ENCODE assay signal across 3 worm cellular contexts in the genomic region with DNA sequence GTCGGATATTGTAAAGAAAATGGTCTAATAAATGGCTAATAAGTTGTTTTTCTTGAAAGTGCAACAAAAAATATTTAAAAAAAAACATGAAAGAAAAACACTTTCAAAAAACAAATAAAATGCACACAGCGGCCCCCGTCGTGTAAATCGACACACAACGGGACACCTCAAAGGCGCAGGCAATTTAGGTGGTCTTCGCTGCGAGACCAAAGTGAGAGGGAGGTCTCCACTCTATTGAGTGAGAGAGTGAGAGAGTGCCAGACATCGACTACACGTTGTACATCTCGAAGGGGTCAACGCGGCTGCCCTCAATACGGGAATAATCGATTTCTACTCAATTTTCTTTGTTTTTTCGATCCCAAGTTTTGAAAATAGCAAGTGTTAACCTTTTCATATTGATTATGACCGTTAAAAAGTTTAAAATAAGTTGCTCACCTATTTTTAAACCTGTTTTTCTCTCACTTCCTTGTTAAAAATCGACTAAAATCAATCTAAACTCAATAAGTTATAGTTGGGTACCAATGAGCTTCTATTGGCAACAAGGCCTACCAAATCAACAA.
TF ChIP-seq lines count a peak whose summit lies in the region.

A gene (plus strand): TSS at position 510 of the 560 bp plus-strand sequence.

TF ChIP-seq in whole organism, L2 larva, 48 proteins besides CTCF, POLR2A, EP300 and RAD21 (continued from another document):
- peak; percentile 81 for TF ChIP-seq nhr-129 (tag; optimal IDR thresholded peaks at IDR 0.05; lab: Kevin White, UChicago)
- no peak for TF ChIP-seq elt-3 (tag; optimal IDR thresholded peaks at IDR 0.05; lab: Kevin White, UChicago)
- peak; percentile 66 for TF ChIP-seq C34F6.9 (tag; optimal IDR thresholded peaks at IDR 0.05; lab: Kevin White, UChicago)
- no peak for TF ChIP-seq nhr-77 (tag; optimal IDR thresholded peaks at IDR 0.05; lab: Kevin White, UChicago)
- peak; percentile 3 for TF ChIP-seq gmeb-1 (tag; optimal IDR thresholded peaks at IDR 0.05; lab: Kevin White, UChicago)
- peak; percentile 27 for TF ChIP-seq nhr-21 (tag; optimal IDR thresholded peaks at IDR 0.05; lab: Kevin White, UChicago)
- peak; percentile 84 for TF ChIP-seq crh-2 (tag; optimal IDR thresholded peaks at IDR 0.05; lab: Kevin White, UChicago)
- TF ChIP-seq ztf-4 (tag; optimal IDR thresholded peaks at IDR 0.05; lab: Kevin White, UChicago), result no peak
- no peak for TF ChIP-seq nhr-6 (tag; optimal IDR thresholded peaks at IDR 0.05; lab: Kevin White, UChicago)
- no peak for TF ChIP-seq ama-1 (optimal IDR thresholded peaks at IDR 0.05; lab: Kevin White, UChicago)
- TF ChIP-seq nhr-11 (tag; optimal IDR thresholded peaks at IDR 0.05; lab: Kevin White, UChicago), result no peak
- TF ChIP-seq sem-4 (tag; optimal IDR thresholded peaks at IDR 0.05; lab: Kevin White, UChicago), result peak; percentile 58
- TF ChIP-seq lin-39 (tag; optimal IDR thresholded peaks at IDR 0.05; lab: Kevin White, UChicago), result no peak
- no peak for TF ChIP-seq ceh-82 (tag; optimal IDR thresholded peaks at IDR 0.05; lab: Kevin White, UChicago)
- TF ChIP-seq nhr-12 (tag; optimal IDR thresholded peaks at IDR 0.05; lab: Kevin White, UChicago), result no peak
- peak; percentile 31 for TF ChIP-seq snpc-4 (tag; optimal IDR thresholded peaks at IDR 0.05; lab: Kevin White, UChicago)
- no peak for TF ChIP-seq mbf-1 (tag; optimal IDR thresholded peaks at IDR 0.05; lab: Kevin White, UChicago)
- no peak for TF ChIP-seq egl-27 (tag; optimal IDR thresholded peaks at IDR 0.05; lab: Kevin White, UChicago)
- no peak for TF ChIP-seq ztf-11 (tag; optimal IDR thresholded peaks at IDR 0.05; lab: Kevin White, UChicago)
- peak; percentile 33 for TF ChIP-seq sma-3 (GFP tag; optimal IDR thresholded peaks at IDR 0.05; lab: Kevin White, UChicago)
- no peak for TF ChIP-seq nhr-10 (tag; optimal IDR thresholded peaks at IDR 0.05; lab: Kevin White, UChicago)
- no peak for TF ChIP-seq nhr-25 (tag; optimal IDR thresholded peaks at IDR 0.05; lab: Kevin White, UChicago)
- no peak for TF ChIP-seq dmd-4 (tag; optimal IDR thresholded peaks at IDR 0.05; lab: Kevin White, UChicago)
- peak; percentile 32 for TF ChIP-seq mab-5 (tag; optimal IDR thresholded peaks at IDR 0.05; lab: Kevin White, UChicago)
- no peak for TF ChIP-seq elt-1 (tag; optimal IDR thresholded peaks at IDR 0.05; lab: Kevin White, UChicago)
- no peak for TF ChIP-seq mdl-1 (tag; optimal IDR thresholded peaks at IDR 0.05; lab: Kevin White, UChicago)
- no peak for TF ChIP-seq unc-39 (tag; optimal IDR thresholded peaks at IDR 0.05; lab: Kevin White, UChicago)

TF ChIP-seq in whole organism, L4 larva, 104 proteins besides CTCF, POLR2A, EP300 and RAD21 (continued from another document):
- TF ChIP-seq snpc-4 (tag; optimal IDR thresholded peaks at IDR 0.05; lab: Kevin White, UChicago), result no peak
- TF ChIP-seq ama-1 (optimal IDR thresholded peaks at IDR 0.05; lab: Kevin White, UChicago), result no peak
- TF ChIP-seq hmg-1.1 (GFP tag; IDR thresholded peaks at IDR 0.05; lab: Robert Waterston, UW), result peak; percentile 79
- peak; percentile 79 for TF ChIP-seq mxl-3 (GFP tag; optimal IDR thresholded peaks at IDR 0.05; lab: Kevin White, UChicago)
- peak; percentile 23 for TF ChIP-seq fkh-10 (GFP tag; optimal IDR thresholded peaks at IDR 0.05; lab: Kevin White, UChicago)
- TF ChIP-seq nhr-41 (GFP tag; IDR thresholded peaks at IDR 0.05; lab: Robert Waterston, UW), result no peak
- TF ChIP-seq ZK337.2 (GFP tag; IDR thresholded peaks at IDR 0.05; lab: Robert Waterston, UW), result no peak
- TF ChIP-seq lin-13 (GFP tag; optimal IDR thresholded peaks at IDR 0.05; lab: Kevin White, UChicago), result peak; percentile 77
- peak; percentile 58 for TF ChIP-seq hlh-30 (tag; optimal IDR thresholded peaks at IDR 0.05; lab: Kevin White, UChicago; ENCODE audit: insufficient read depth)
- no peak for TF ChIP-seq F10B5.3 (tag; optimal IDR thresholded peaks at IDR 0.05; lab: Kevin White, UChicago)
- peak; percentile 62 for TF ChIP-seq dve-1 (tag; optimal IDR thresholded peaks at IDR 0.05; lab: Kevin White, UChicago; ENCODE audit: insufficient read depth)
- TF ChIP-seq nhr-6 (tag; optimal IDR thresholded peaks at IDR 0.05; lab: Kevin White, UChicago), result peak; percentile 92
- TF ChIP-seq zip-2 (tag; optimal IDR thresholded peaks at IDR 0.05; lab: Kevin White, UChicago), result no peak
- TF ChIP-seq ztf-11 (tag; optimal IDR thresholded peaks at IDR 0.05; lab: Kevin White, UChicago), result no peak
- peak in 1 of 2 experiments; percentile 59 for TF ChIP-seq mdl-1 (tag; optimal IDR thresholded peaks at IDR 0.05; lab: Kevin White, UChicago)
- 0 out of 2 replicates have a peak, but pooled peaks have one; percentile 16 for TF ChIP-seq nhr-42 (GFP tag; IDR thresholded peaks at IDR 0.05; lab: Robert Waterston, UW)
- TF ChIP-seq lir-3 (tag; optimal IDR thresholded peaks at IDR 0.05; lab: Kevin White, UChicago), result no peak
- peak in 1 of 2 experiments; percentile 38 for TF ChIP-seq daf-16 (GFP tag; optimal IDR thresholded peaks at IDR 0.05; lab: Kevin White, UChicago)
- peak; percentile 33 for TF ChIP-seq daf-16 (tag; optimal IDR thresholded peaks at IDR 0.05; lab: Kevin White, UChicago)
- no peak for TF ChIP-seq saeg-2 (GFP tag; IDR thresholded peaks at IDR 0.05; lab: Robert Waterston, UW)
- peak; percentile 13 for TF ChIP-seq nhr-25 (tag; optimal IDR thresholded peaks at IDR 0.05; lab: Kevin White, UChicago; ENCODE audit: borderline replicate concordance, insufficient read depth)
- TF ChIP-seq hlh-11 (tag; optimal IDR thresholded peaks at IDR 0.05; lab: Kevin White, UChicago), result peak; percentile 70

TF ChIP-seq in whole organism, late embryonic, 69 proteins besides CTCF, POLR2A, EP300 and RAD21 (continued from another document):
- TF ChIP-seq ceh-48 (tag; optimal IDR thresholded peaks at IDR 0.05; lab: Kevin White, UChicago) (peak; percentile 16), hlh-13 (GFP tag; optimal IDR thresholded peaks at IDR 0.05; lab: Kevin White, UChicago) (no peak), Y22D7AL.16 (tag; optimal IDR thresholded peaks at IDR 0.05; lab: Kevin White, UChicago) (no peak), unc-42 (tag; optimal IDR thresholded peaks at IDR 0.05; lab: Kevin White, UChicago) (peak; percentile 40), tbx-7 (tag; optimal IDR thresholded peaks at IDR 0.05; lab: Kevin White, UChicago) (no peak), pros-1 (tag; optimal IDR thresholded peaks at IDR 0.05; lab: Kevin White, UChicago) (peak; percentile 36), fkh-10 (GFP tag; optimal IDR thresholded peaks at IDR 0.05; lab: Kevin White, UChicago) (no peak), unc-55 (GFP tag; optimal IDR thresholded peaks at IDR 0.05; lab: Kevin White, UChicago) (peak; percentile 77), tbx-2 (tag; optimal IDR thresholded peaks at IDR 0.05; lab: Kevin White, UChicago) (peak; percentile 64)
TF ChIP-seq in whole organism, late embryonic: peak in this region for 16.
